Fruit fly (Drosophila melanogaster): Measurements from ENCODE around the gene rush.

Gene rush

DNA sequence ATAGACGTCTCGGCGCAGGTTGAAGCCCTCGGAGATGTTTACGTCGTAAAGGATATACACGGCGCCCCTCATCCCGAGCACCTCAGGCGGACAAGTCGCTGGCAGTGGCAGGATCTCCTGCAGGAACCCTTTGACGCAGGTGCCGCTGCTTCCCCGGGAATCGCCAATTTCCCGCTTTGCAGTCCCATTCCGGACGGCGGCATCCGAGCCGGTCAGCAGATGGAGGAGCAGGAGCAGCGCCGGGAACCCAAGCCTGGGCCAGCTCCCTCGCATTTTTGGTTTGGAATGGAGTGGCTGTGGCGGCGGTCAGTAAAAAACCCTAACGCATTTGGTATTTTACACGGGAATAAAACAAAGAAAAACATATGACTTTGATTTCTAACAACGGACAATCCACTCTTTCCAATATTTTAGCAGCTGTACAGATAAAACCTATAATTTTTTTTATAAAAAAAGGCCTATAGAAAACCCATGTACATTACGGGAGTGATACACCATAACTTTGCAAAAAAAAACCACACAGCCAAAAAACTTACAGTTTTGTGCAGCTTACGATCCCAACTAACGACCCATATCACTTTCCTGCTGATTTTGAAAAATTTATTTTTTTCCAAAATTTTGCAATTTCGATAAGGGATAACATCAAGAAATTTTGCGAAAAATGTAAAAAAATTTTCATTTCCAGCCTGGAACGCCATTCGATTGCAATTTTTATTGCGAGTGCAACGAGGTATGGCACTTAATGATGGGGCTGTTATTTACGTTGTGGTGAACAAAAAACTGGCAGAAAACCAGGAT is 12.4 kb upstream of the rush start, which contains the start of the genes O-fut2 and CG14777:
O-fut2 (minus strand) TSS at position 290 of the 798 bp plus-strand sequence.
CG14777 (plus strand) TSS at position 428 of the 798 bp plus-strand sequence.
- TF ChIP-seq D1 (tag; optimal IDR thresholded peaks at IDR 0.05) (no peak), EcR (GFP tag; optimal IDR thresholded peaks at IDR 0.05) (no peak), fd96Ca (GFP tag; IDR thresholded peaks at IDR 0.05) (peak; percentile 68; the same call in 2 of the 3 replicates), CG4496 (GFP tag; IDR thresholded peaks at IDR 0.05) (peak; percentile 83), CG8301 (tag; optimal IDR thresholded peaks at IDR 0.05) (peak; percentile 51), CG32121 (GFP tag; IDR thresholded peaks at IDR 0.05) (peak; percentile 70), rn (GFP tag; IDR thresholded peaks at IDR 0.05) (0 out of 2 replicates have a peak, but pooled peaks have one; percentile 28), CG34367 (tag; optimal IDR thresholded peaks at IDR 0.05) (peak; percentile 33), CG14655 (GFP tag; optimal IDR thresholded peaks at IDR 0.05) (no peak), Pif1A (GFP tag; optimal IDR thresholded peaks at IDR 0.05) (no peak), CG13204 (GFP tag; optimal IDR thresholded peaks at IDR 0.05) (no peak), Pif1B (GFP tag; optimal IDR thresholded peaks at IDR 0.05) (peak; percentile 54), Snoo (tag; optimal IDR thresholded peaks at IDR 0.05) (no peak), CG9948 (tag; optimal IDR thresholded peaks at IDR 0.05) (peak; percentile 44), CG8159 (tag; optimal IDR thresholded peaks at IDR 0.05) (peak; percentile 26), gl (tag; optimal IDR thresholded peaks at IDR 0.05) (no peak), Ets98B (GFP tag; IDR thresholded peaks at IDR 0.05) (peak; percentile 63), CG12605 (GFP tag; IDR thresholded peaks at IDR 0.05) (peak; percentile 22; the same call in 1 of the 2 replicates), CG10348 (GFP tag; IDR thresholded peaks at IDR 0.05) (no peak), CG15710 (tag; optimal IDR thresholded peaks at IDR 0.05) (peak; percentile 48), CG17806 (tag; optimal IDR thresholded peaks at IDR 0.05) (peak; percentile 46)

DNA sequence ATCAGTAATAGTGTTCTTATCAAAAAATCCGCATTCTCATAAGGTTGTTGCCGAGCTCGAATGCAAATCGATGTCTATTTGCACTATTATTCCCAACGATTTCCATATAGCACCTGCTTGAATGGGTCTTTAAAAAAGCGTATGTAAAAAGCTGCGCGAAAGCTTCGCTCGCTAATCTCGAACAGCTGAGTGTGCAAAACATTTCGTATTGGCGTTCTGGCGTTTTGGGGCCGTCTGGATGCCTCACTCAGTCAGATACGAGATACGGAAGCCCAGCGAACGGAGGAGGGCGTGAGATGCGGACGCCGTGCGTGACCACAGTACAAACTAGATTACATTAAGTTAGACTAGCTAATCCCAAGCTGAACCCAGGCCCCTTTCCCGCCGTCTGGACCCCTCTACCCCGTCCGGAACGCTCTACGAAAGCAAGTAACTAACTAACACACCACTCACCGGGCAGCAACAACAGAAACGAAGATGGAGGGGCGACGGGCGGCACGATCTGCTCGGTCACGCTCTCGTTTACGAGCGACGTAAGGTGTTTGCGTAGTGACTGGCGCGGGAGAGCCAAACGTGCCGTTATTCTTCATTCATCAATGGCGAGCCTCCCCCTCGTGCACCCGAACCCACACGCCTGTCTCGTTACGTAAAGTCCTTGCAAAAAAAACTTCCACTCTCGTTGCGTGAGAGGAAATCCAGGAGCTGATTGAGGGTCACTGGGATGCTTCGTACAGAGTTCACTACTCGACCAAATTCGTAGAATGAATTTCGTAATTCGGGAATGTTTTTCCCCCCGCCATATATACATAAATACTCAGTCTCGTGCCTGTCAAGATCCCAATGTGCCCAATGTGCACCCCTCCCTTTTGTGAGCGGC is 11.6 kb upstream of the rush start:
- TF ChIP-seq CG10348 (GFP tag; IDR thresholded peaks at IDR 0.05) (no peak), CG4496 (GFP tag; IDR thresholded peaks at IDR 0.05) (peak; percentile 50; the same call in 1 of the 3 replicates), CG12605 (GFP tag; IDR thresholded peaks at IDR 0.05) (no peak), CG17806 (tag; optimal IDR thresholded peaks at IDR 0.05) (no peak), CG13204 (GFP tag; optimal IDR thresholded peaks at IDR 0.05) (peak; percentile 35), rn (GFP tag; IDR thresholded peaks at IDR 0.05) (no peak), Ets98B (GFP tag; IDR thresholded peaks at IDR 0.05) (no peak; the same call in 1 of the 2 replicates)

DNA sequence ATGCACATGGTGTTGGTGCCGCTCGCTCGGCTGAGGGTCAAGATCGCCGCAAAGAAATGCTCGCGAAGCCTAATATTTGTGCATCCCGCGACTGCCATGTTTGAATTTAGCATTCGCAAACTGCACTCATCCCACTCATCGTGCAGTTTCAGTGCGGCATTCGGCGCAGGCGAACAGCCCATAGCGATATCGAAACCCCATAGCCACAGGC is 11.1 kb upstream of the rush start, which contains the start of gene CG14778:
CG14778 (plus strand) TSS at position 112 of the 211 bp plus-strand sequence.
- TF ChIP-seq CG17806 (tag; optimal IDR thresholded peaks at IDR 0.05) (no peak), CG10348 (GFP tag; IDR thresholded peaks at IDR 0.05) (no peak), Snoo (tag; optimal IDR thresholded peaks at IDR 0.05) (no peak), Pif1B (GFP tag; optimal IDR thresholded peaks at IDR 0.05) (no peak), CG4496 (GFP tag; IDR thresholded peaks at IDR 0.05) (no peak), CG34367 (tag; optimal IDR thresholded peaks at IDR 0.05) (no peak), rn (GFP tag; IDR thresholded peaks at IDR 0.05) (no peak), CG8301 (tag; optimal IDR thresholded peaks at IDR 0.05) (no peak), gl (tag; optimal IDR thresholded peaks at IDR 0.05) (no peak)

DNA sequence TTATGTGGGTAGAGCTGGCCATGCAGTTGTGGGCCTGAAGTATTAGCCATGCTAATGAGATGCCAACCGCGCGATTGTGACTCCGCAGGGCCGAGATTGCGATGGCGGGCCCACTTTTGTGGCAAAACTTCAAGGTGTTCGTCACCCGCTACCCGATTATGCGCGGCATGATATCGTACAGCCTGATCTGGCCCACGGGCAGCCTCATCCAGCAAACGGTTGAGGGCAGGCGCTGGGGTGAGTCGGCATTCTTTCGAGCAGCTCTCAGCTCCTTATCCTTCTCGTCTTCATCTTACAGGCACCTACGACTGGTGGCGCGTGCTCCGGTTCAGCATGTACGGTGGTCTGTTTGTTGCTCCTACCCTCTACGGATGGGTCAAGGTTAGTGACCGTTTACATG is 8.6 kb upstream of the rush start, which contains the start of gene CG32808:
CG32808 (minus strand) TSS at position 101 of the 400 bp plus-strand sequence.
- TF ChIP-seq CG8301 (tag; optimal IDR thresholded peaks at IDR 0.05) (no peak), fd96Ca (GFP tag; IDR thresholded peaks at IDR 0.05) (no peak), gl (tag; optimal IDR thresholded peaks at IDR 0.05) (no peak), CG4496 (GFP tag; IDR thresholded peaks at IDR 0.05) (no peak), CG32121 (GFP tag; IDR thresholded peaks at IDR 0.05) (no peak), D1 (tag; optimal IDR thresholded peaks at IDR 0.05) (no peak), Pif1A (GFP tag; optimal IDR thresholded peaks at IDR 0.05) (no peak), CG15710 (tag; optimal IDR thresholded peaks at IDR 0.05) (no peak), Snoo (tag; optimal IDR thresholded peaks at IDR 0.05) (no peak), CG9948 (tag; optimal IDR thresholded peaks at IDR 0.05) (no peak), CG12605 (GFP tag; IDR thresholded peaks at IDR 0.05) (no peak), EcR (GFP tag; optimal IDR thresholded peaks at IDR 0.05) (no peak), CG14655 (GFP tag; optimal IDR thresholded peaks at IDR 0.05) (no peak), CG13204 (GFP tag; optimal IDR thresholded peaks at IDR 0.05) (no peak), CG10348 (GFP tag; IDR thresholded peaks at IDR 0.05) (no peak), CG17806 (tag; optimal IDR thresholded peaks at IDR 0.05) (no peak), Ets98B (GFP tag; IDR thresholded peaks at IDR 0.05) (no peak)

DNA sequence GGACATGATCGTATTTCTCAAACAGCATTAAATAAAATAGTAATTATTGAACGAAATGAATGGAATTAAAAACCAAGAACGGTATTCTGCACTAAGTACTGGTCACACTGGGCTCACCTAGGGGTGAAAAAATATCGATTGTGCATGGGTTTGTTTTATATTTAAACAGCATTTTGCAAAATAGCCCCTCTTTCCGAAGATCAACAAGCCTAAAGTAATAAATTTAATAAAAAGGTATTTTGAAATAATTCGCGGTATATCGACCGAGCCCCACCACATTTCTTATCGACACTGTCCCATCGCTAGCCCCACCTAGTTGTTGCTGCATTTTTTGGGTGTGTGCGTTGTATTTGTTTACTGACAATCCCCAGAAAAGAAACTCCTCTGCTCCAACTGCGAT is 7.8 kb upstream of the rush start, which contains the start of gene pck:
pck (plus strand) TSS at position 105 of the 400 bp plus-strand sequence.
- TF ChIP-seq CG13204 (GFP tag; optimal IDR thresholded peaks at IDR 0.05) (no peak), CG12605 (GFP tag; IDR thresholded peaks at IDR 0.05) (no peak), fd96Ca (GFP tag; IDR thresholded peaks at IDR 0.05) (peak; percentile 78), Ets98B (GFP tag; IDR thresholded peaks at IDR 0.05) (peak; percentile 52; the same call in 1 of the 2 replicates), CG34367 (tag; optimal IDR thresholded peaks at IDR 0.05) (no peak), CG9948 (tag; optimal IDR thresholded peaks at IDR 0.05) (peak; percentile 29), CG17806 (tag; optimal IDR thresholded peaks at IDR 0.05) (peak; percentile 27), CG4496 (GFP tag; IDR thresholded peaks at IDR 0.05) (peak; percentile 70), Pif1B (GFP tag; optimal IDR thresholded peaks at IDR 0.05) (no peak), Pif1A (GFP tag; optimal IDR thresholded peaks at IDR 0.05) (no peak), Snoo (tag; optimal IDR thresholded peaks at IDR 0.05) (peak; percentile 10), gl (tag; optimal IDR thresholded peaks at IDR 0.05) (no peak), CG14655 (GFP tag; optimal IDR thresholded peaks at IDR 0.05) (no peak), CG8301 (tag; optimal IDR thresholded peaks at IDR 0.05) (no peak), rn (GFP tag; IDR thresholded peaks at IDR 0.05) (no peak), CG15710 (tag; optimal IDR thresholded peaks at IDR 0.05) (peak; percentile 18), CG8159 (tag; optimal IDR thresholded peaks at IDR 0.05) (peak; percentile 1), D1 (tag; optimal IDR thresholded peaks at IDR 0.05) (no peak), EcR (GFP tag; optimal IDR thresholded peaks at IDR 0.05) (no peak), CG10348 (GFP tag; IDR thresholded peaks at IDR 0.05) (no peak), CG32121 (GFP tag; IDR thresholded peaks at IDR 0.05) (peak; percentile 47; the same call in 1 of the 2 replicates)

All from whole organism, pupa.